Worm (Caenorhabditis elegans) whole organism, L4/young adult: Measurements from ENCODE around the gene F19B10.1.

Experiments
- W03F9.2 ChIP-seq: fragments of 150-350 bp; optimal IDR thresholded peaks from 2 replicates; lab custom pipeline; 2014; ENCODE audit warnings: missing biosample characterization, missing genetic modification characterization
- dao-5 ChIP-seq: sonication (generic microtip); optimal IDR thresholded peaks from 2 replicates; lab custom pipeline; 2016; ENCODE audit warnings: missing genotype, missing genetic modification characterization, moderate library complexity, missing compliant biosample characterization
- him-1 ChIP-seq: sonication (generic microtip); optimal IDR thresholded peaks from 2 replicates; lab custom pipeline; 2016; ENCODE audit warnings: missing genotype, missing genetic modification reagents, missing genetic modification characterization, missing compliant biosample characterization

Gene F19B10.1

DNA sequence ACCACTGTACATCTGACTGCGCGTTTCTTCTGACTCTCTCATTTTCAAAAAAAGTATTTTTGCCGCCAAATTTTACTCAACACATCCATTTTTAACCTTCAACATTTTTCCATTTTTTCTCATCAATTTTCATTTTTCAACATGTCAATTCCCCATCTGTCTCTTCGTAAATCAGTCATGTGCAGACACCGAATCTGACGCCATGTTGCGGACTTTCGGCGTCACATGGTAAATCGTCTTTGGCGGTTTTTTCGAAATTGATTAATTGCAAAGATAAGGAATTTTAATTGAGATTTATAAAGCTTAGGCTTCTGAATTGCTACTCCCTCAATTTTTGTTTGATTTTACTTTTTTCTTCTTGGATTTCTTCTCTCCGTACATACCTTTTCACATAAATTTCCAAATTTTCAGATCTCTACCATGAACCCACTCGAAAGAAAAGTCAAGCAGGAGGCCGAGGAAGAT, at the start of gene F19B10.1:
TSS of gene F19B10.1 (plus strand) at position 415 of the 465 bp plus-strand sequence.
- TF ChIP-seq W03F9.2 (tag; lab: Kevin White, UChicago): peak; percentile 67
- no peak for TF ChIP-seq him-1
- no peak for TF ChIP-seq dao-5 (tag; lab: Kevin White, UChicago)

DNA sequence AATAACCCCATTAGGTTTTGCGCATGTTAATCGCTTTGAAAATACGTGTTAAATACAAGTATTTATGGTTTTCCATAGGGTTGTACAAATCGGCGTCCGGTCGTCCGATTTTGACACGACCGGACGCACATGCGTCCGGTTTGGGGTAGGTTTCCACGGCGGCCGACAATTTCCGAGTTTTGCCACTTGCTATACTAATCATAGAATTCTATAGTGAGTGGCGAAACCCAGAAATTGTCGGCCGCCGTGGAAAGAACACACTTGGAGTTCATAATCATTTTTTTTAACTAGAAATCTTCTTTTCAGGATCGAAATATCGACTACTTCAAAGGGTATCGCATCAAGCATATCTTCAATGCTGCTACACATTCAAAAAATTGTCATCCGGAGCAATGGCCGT, 48.2 kb upstream of the F19B10.1 start:
- TF ChIP-seq W03F9.2 (tag; lab: Kevin White, UChicago): no peak
- no peak for TF ChIP-seq him-1
- TF ChIP-seq dao-5 (tag; lab: Kevin White, UChicago): no peak

DNA sequence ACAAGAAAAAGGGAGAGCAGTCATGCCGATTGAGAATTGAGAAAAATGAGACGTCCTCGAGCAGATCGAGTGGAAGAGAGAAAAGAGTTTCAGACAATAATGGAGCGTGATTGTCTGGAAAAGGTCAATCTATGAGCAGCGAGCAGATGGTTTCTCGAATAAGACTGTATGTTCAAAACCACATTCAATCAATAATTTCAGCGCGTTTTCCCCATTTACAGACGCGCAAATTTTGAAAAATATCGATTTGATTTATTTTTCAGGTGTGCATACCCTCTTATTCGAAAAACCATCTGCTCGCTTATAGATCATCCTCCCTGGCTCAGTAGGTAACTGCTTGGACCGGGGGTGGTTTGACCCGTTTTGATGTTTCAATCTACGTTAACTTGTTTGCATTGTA, 43.7 kb upstream of the F19B10.1 start, which contains the start of gene fbxb-31:
TSS of gene fbxb-31 (minus strand) at position 101 of the 400 bp plus-strand sequence.
- TF ChIP-seq dao-5 (tag; lab: Kevin White, UChicago): no peak
- no peak for TF ChIP-seq him-1
- no peak for TF ChIP-seq W03F9.2 (tag; lab: Kevin White, UChicago)

DNA sequence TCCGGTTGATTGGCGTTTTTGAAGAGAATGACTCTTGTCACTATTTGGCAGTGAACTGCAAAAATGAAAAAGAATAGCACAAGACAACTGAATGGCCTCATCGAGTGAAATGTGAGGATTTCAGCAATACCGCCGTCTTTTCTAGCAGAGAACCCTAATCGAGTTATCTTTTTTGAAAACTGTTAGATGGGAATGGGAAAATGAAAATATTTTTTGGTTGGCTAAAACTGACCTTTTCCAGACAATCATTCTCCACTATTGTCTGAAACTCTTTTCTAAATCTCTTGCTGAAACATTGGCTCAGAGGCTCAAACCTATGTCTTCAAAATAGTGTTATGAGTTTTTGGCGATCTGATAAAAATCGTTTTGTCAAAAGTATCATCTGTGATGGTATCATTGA, 42.8 kb upstream of the F19B10.1 start, which contains the start of gene M151.10:
TSS of gene M151.10 (minus strand) at position 101 of the 400 bp plus-strand sequence.
- no peak for TF ChIP-seq him-1
- TF ChIP-seq dao-5 (tag; lab: Kevin White, UChicago): no peak
- TF ChIP-seq W03F9.2 (tag; lab: Kevin White, UChicago): no peak

DNA sequence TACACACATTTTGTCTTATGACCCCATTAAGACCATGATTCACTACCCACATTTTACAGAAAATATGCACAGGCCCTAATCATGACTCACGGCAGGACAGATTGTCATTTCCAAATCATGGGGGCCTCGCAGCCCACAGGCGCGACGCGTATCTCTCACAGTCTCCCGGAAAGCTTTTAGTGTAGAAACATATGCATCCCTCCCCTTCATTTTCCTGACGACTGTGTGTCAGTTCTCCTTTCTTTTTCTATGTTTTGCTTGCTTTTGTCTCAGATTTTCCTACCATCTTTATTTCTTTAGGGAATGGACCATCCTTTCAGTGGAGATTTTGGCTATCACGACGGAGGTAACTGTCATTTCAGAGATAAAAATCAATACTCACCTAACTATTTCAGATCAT, 41.8 kb upstream of the F19B10.1 start, which contains the start of gene M151.1:
TSS of gene M151.1 (plus strand) at position 301 of the 400 bp plus-strand sequence.
- TF ChIP-seq W03F9.2 (tag; lab: Kevin White, UChicago) (no peak), him-1 (no peak), dao-5 (tag; lab: Kevin White, UChicago) (no peak)

DNA sequence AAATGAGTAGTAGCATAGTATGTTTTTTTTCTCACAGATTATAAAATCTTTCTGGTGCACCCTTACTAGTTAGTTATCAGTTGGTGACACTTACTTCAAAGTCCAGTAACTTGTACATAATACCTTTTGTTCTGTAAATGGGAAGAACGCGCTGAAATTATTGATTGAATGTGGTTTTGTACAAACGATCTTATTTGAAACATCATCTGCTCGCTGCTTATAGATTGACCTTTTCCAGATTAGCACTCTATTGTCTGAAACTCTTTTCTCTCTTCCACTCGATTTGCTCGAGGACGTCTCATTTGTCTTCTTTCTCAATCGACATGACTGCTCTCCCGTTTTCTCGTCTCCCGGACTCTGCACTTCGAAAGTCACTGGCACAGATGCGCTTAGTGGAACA, 35.9 kb upstream of the F19B10.1 start, which contains the start of gene fbxb-33:
TSS of gene fbxb-33 (plus strand) at position 301 of the 400 bp plus-strand sequence.
- TF ChIP-seq him-1 (no peak), W03F9.2 (tag; lab: Kevin White, UChicago) (no peak), dao-5 (tag; lab: Kevin White, UChicago) (no peak)

DNA sequence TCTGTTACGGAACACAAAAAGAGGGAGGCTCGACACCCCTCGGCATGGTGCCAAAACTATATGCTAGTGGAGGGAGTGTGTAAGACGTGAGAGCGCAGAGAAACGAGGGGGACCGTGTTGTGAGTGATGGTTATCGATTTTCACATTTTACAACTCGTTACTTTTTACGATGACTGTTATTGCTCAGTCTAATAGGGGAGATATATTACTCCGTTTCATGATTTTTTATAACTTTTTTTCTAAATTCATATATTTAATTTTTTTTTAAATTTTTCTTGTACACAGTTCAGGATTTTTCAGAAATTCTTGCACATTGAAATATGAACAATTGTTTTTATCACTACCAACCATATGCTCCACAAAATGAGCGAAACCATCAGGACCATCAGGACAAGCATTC, 27.6 kb upstream of the F19B10.1 start, which contains the start of gene F19B10.5:
TSS of gene F19B10.5 (plus strand) at position 301 of the 400 bp plus-strand sequence.
- TF ChIP-seq W03F9.2 (tag; lab: Kevin White, UChicago): no peak
- no peak for TF ChIP-seq him-1
- TF ChIP-seq dao-5 (tag; lab: Kevin White, UChicago): no peak

DNA sequence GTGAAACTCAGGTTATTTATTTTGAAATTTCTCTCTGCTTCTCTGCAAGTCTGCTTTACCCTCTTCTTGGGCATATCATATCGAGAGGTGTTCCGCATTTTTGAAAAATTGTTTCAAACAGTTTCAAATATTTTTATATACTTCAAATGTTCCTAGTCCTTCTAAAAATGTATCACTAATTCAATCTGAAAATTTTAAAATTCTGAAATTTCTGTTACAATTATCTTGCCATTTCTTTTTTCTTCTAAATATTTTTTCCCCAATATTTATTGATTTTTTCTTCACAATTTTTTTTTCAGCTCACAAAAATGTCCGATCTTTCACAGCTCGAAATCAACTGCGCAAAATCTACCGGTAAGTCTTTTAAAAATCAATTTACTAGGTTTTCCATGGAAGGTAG, 23.2 kb upstream of the F19B10.1 start, which contains the start of gene F19B10.4:
TSS of gene F19B10.4 (plus strand) at position 301 of the 400 bp plus-strand sequence.
- TF ChIP-seq dao-5 (tag; lab: Kevin White, UChicago): no peak
- no peak for TF ChIP-seq W03F9.2 (tag; lab: Kevin White, UChicago)
- TF ChIP-seq him-1: no peak

DNA sequence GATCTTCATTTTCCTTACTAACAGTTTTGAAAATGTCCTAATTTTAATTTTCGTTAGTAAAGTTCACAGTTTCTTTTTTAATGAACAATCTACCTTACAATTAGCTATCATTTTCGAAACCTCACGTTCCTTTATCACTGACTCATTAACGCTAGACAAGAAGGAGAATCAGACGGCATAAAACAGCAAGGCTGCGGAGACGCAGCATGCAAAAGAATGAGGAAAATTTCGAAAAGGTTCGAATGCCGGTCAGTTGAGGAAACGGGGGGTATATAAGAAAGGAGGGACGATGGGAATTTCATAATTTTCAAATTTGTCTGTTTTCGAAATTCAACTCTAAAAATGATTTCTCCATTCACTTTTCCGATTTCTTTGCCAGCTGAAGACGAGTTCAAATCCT, 21.1 kb upstream of the F19B10.1 start, which contains the start of gene F19B10.13:
TSS of gene F19B10.13 (plus strand) at position 343 of the 400 bp plus-strand sequence.
- TF ChIP-seq him-1: no peak
- no peak for TF ChIP-seq W03F9.2 (tag; lab: Kevin White, UChicago)
- TF ChIP-seq dao-5 (tag; lab: Kevin White, UChicago): no peak

DNA sequence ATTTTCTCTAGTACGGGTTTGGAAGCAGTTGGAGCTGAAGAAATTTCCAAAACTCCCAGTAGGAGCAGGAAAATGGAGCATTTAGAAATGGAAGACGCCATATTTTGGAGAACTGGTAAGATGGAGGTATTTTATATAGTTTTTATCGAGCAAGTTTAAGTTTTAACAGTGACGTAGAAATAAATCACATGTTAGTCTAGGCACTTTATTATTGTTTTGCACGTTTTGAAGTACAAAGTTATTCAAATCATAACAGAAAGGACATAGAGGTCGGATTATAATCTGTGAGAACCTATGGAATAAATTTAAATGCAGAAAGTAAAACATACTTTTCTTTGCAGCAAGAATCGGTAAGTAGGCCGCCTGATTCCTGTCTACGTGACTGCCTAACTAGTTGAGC, 19.2 kb upstream of the F19B10.1 start, which contains the start of gene F19B10.6:
TSS of gene F19B10.6 (minus strand) at position 101 of the 400 bp plus-strand sequence.
- TF ChIP-seq him-1 (no peak), W03F9.2 (tag; lab: Kevin White, UChicago) (no peak), dao-5 (tag; lab: Kevin White, UChicago) (no peak)

DNA sequence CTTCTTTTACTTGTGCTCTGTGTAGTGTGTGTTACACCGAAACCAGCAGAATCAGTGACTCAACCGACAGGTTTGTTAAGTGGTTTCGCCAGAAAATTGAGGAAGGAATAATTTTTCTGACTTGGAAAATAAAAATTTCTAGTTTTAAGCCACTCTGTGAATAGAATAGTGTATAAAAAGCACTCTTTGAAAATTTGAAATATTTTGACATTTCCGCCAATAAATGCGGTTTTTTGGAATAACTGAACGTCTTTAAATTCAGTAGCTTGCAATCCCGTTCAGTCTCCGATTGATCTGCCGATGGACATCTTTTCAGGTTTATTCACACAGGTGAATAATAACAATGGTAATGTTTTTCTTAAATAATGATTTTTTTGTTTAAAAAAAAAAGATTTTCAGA, 18.5 kb upstream of the F19B10.1 start, which contains the start of gene F19B10.3:
TSS of gene F19B10.3 (plus strand) at position 301 of the 400 bp plus-strand sequence.
- no peak for TF ChIP-seq W03F9.2 (tag; lab: Kevin White, UChicago)

DNA sequence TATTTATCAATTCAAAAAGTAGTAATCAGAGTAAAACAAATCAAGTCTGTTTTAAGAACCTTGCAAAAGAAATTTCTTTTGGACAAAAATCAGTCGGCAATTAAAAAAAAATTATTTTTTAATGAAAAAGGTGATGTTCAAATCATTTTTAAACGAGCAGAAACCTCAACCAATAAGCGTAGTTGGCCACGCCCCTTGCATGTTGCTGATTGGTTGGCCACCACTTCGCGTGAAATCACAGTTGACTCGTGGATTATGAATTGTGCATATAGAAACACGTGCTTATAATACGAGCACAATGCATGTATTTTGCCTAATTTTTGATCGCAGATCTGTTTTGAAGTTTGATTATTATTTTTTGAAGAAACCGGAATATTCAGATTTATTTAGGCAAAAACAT, 17.8 kb upstream of the F19B10.1 start:
- TF ChIP-seq W03F9.2 (tag; lab: Kevin White, UChicago): no peak
- no peak for TF ChIP-seq dao-5 (tag; lab: Kevin White, UChicago)
- no peak for TF ChIP-seq him-1

DNA sequence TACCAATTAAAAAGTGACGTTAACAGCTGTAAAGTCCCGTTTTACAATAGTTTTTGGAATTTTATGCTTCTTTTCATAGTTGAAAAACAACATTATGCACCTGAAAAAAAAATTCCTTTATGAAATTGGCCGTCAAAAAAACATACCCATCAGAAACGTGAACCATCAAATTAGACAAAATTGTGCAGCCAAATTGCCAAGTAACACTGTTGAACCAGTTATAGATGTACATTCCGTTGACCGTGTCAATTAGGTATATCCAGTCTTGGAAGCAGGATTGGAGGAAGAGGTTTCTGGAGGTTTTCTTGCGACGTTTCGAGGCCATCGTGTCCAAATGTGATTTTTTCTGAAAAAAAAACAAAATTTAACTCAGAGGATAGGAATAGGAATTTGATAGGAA, 13.7 kb upstream of the F19B10.1 start, which contains the start of gene srx-97:
TSS of gene srx-97 (minus strand) at position 101 of the 400 bp plus-strand sequence.
- TF ChIP-seq dao-5 (tag; lab: Kevin White, UChicago) (no peak), him-1 (no peak), W03F9.2 (tag; lab: Kevin White, UChicago) (no peak)

DNA sequence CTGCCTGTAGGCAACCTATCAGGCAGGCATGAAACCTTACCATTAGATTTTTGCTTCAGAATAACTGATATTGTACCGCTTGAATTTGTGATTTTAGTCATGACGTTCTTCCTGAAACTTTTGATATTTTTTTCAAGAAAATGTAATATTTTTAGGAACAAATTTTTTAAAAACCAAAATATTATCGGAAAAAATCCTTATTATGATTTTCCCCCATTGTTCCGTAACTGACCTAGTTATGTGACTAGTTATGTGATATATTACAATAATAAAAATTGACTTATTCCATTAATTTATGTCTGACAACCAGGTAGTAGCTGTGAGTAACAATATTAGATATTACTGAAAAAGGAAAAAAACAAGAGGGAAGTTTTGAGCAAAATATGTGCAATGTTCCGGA, 12.0 kb upstream of the F19B10.1 start, which contains the start of gene srx-98:
TSS of gene srx-98 (minus strand) at position 101 of the 400 bp plus-strand sequence.
- TF ChIP-seq W03F9.2 (tag; lab: Kevin White, UChicago) (no peak), him-1 (no peak), dao-5 (tag; lab: Kevin White, UChicago) (no peak)
